Fruit fly (Drosophila melanogaster) whole organism: Measurements from ENCODE around the gene Ilp1.

Source experiments
- pan ChIP-seq: fragments of >200 bp; optimal IDR thresholded peaks from 2 replicates; lab custom pipeline; 2017
- psq ChIP-seq: fragments of >200 bp; optimal IDR thresholded peaks from 2 replicates; lab custom pipeline; 2017

dm6 chr3L:9829639-9830341, 31.6 kb downstream of the Ilp1 start:
- TF ChIP-seq pan (lab: Kevin White, UChicago), result no peak
- no peak for TF ChIP-seq psq (lab: Kevin White, UChicago)
